Worm (Caenorhabditis elegans): ENCODE measurements around the gene F15B10.3.

DNA sequence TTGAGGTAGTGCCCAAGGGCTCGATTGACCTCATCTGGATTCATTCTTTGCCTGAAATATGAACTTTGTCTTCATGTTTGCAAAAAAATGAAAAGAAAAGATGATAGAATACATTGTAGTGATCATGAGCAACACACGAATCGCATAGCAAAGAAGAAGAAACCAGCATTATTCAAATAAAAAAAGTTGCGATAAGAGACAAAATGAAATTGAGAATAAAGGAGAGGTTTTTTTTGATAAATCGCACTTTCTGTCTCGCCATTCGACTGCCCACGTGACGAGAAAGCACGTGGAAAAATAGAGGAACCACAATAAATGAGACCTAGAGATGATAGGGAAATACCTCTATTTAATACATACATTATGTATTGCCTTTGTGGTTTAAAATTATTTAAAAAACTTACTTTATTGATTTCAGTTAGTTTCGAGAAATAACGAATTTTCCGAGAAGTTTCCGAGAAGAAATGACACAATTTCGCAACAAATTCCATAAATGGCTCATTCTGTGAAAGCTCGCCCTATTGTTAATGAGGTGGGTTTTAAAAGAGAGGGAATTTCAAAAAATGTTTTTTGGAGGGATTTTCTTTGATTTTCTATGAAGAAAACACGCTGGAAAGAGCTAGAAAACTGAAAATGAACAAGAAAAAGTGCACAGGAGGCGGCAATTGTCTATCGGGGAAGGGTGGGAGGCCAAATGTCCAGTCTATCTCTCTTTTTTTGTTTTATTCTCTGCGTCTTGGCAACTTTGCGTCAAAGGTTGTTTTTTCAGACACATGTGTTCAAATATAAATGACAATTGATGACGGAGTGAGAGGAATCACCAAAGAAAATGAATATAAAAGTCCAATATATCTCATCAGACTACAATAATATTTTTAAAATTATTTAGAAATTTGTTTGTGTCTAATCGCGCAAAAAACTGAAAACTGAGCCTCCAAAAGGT is 46.8 kb upstream of the F15B10.3 start, which contains the start of gene paqr-1:
- TF ChIP-seq dao-5 (tag; optimal IDR thresholded peaks at IDR 0.05) (no peak), him-1 (tag; optimal IDR thresholded peaks at IDR 0.05) (no peak), W03F9.2 (tag; optimal IDR thresholded peaks at IDR 0.05) (no peak)
